Fruit fly (Drosophila melanogaster): ENCODE measurements around the gene Ets21C.

Ets21C gene

DNA sequence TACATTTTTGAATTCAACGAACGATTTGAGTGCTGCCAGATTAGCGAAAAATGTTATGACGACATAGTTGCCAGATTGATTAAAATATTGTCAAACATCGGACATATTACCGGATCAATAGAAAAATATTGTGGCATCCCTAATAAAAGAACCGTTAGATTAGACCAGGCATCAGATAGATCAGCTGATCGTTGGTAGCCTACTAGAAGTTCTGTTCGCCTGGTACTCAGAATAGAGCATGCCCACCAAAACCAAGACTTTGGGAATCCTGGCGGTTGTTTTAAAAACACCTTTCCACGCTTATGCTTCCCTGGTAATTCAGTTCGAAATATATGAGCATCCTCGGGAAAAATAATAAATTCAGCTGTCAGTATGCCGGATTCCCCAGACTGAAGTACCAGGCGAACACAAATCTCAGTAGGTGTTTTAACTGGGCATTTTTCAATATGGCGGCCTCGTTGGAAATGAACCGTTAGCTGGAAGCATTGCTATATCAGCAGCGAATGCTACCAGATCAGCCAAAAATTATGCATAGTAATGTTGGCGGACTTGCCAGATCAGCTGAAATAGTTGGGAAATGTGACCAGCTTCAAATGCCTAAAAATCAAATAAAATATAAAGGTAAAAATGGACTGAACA, 12.0 kb downstream of the Ets21C start (continued):
- peak; percentile 13 for TF ChIP-seq CG9727 (GFP tag; optimal IDR thresholded peaks at IDR 0.05)
- no peak for TF ChIP-seq Max (GFP tag; optimal IDR thresholded peaks at IDR 0.05)
- no peak for TF ChIP-seq CG18764 (GFP tag; optimal IDR thresholded peaks at IDR 0.05)
- TF ChIP-seq Fer3 (tag; optimal IDR thresholded peaks at IDR 0.05), result no peak
- no peak for TF ChIP-seq dmrt99B (tag; optimal IDR thresholded peaks at IDR 0.05)
- 0 out of 2 replicates have a peak, but pooled peaks have one; percentile 56 for TF ChIP-seq tna (GFP tag; IDR thresholded peaks at IDR 0.05; ENCODE audit: partially characterized antibody)
- TF ChIP-seq CG15073 (GFP tag; optimal IDR thresholded peaks at IDR 0.05), result no peak
- no peak for TF ChIP-seq Kr (GFP tag; optimal IDR thresholded peaks at IDR 0.05)
- TF ChIP-seq Dbx (GFP tag; IDR thresholded peaks at IDR 0.05), result no peak
- peak; percentile 94 for TF ChIP-seq CG12769 (tag; optimal IDR thresholded peaks at IDR 0.05)
- TF ChIP-seq CG32767 (GFP tag; IDR thresholded peaks at IDR 0.05), result no peak
- peak; percentile 54 for TF ChIP-seq pho (GFP tag; optimal IDR thresholded peaks at IDR 0.05)
- TF ChIP-seq CG3407 (GFP tag; optimal IDR thresholded peaks at IDR 0.05), result no peak
- TF ChIP-seq CG13287 (GFP tag; IDR thresholded peaks at IDR 0.05; ENCODE audit: partially characterized antibody), result peak; percentile 74
- TF ChIP-seq slou (GFP tag; optimal IDR thresholded peaks at IDR 0.05), result no peak
- peak; percentile 65 for TF ChIP-seq gsb-n (tag; optimal IDR thresholded peaks at IDR 0.05)
- TF ChIP-seq Adf1 (GFP tag; IDR thresholded peaks at IDR 0.05), result no peak
- TF ChIP-seq MBD-R2 (GFP tag; IDR thresholded peaks at IDR 0.05), result no peak; the same call in 1 of the 2 replicates
- peak; percentile 21 for TF ChIP-seq Sin3A (optimal IDR thresholded peaks at IDR 0.05)
- peak; percentile 54 for TF ChIP-seq HmgZ (tag; optimal IDR thresholded peaks at IDR 0.05)
- peak in 1 of 2 experiments; percentile 54 for TF ChIP-seq Eip74EF (GFP tag; optimal IDR thresholded peaks at IDR 0.05)
- TF ChIP-seq ind (GFP tag; optimal IDR thresholded peaks at IDR 0.05), result no peak
- no peak for TF ChIP-seq prd (optimal IDR thresholded peaks at IDR 0.05)
- no peak for TF ChIP-seq prd (GFP tag; IDR thresholded peaks at IDR 0.05)
- peak; percentile 8 for TF ChIP-seq twi (tag; optimal IDR thresholded peaks at IDR 0.05)
- TF ChIP-seq gce (GFP tag; IDR thresholded peaks at IDR 0.05), result peak; percentile 58; the same call in 1 of the 3 replicates
- no peak for TF ChIP-seq CG17186 (GFP tag; optimal IDR thresholded peaks at IDR 0.05)
- TF ChIP-seq org-1 (GFP tag; optimal IDR thresholded peaks at IDR 0.05), result no peak
- TF ChIP-seq CG33213 (GFP tag; optimal IDR thresholded peaks at IDR 0.05), result peak; percentile 97
- TF ChIP-seq Ptx1 (GFP tag; IDR thresholded peaks at IDR 0.05), result no peak
- TF ChIP-seq Myb (GFP tag; optimal IDR thresholded peaks at IDR 0.05), result peak; percentile 100
- TF ChIP-seq HmgD (GFP tag; optimal IDR thresholded peaks at IDR 0.05), result peak; percentile 41
- TF ChIP-seq CG14014 (GFP tag; IDR thresholded peaks at IDR 0.05), result no peak
- TF ChIP-seq cas (GFP tag; IDR thresholded peaks at IDR 0.05), result no peak
- no peak for TF ChIP-seq chm (GFP tag; IDR thresholded peaks at IDR 0.05)
- no peak for TF ChIP-seq CG10654 (GFP tag; optimal IDR thresholded peaks at IDR 0.05)
- TF ChIP-seq CG7745 (tag; optimal IDR thresholded peaks at IDR 0.05), result peak; percentile 26
- no peak for TF ChIP-seq CG13123 (GFP tag; optimal IDR thresholded peaks at IDR 0.05)
- peak; percentile 56 for TF ChIP-seq nmo (GFP tag; optimal IDR thresholded peaks at IDR 0.05)
- peak; percentile 26 for TF ChIP-seq Deaf1 (tag; optimal IDR thresholded peaks at IDR 0.05)
- no peak for TF ChIP-seq tll (GFP tag; optimal IDR thresholded peaks at IDR 0.05)
- TF ChIP-seq jumu (GFP tag; optimal IDR thresholded peaks at IDR 0.05), result peak; percentile 3
- no peak for TF ChIP-seq CG11696 (GFP tag; IDR thresholded peaks at IDR 0.05)
- no peak for TF ChIP-seq CG8765 (GFP tag; IDR thresholded peaks at IDR 0.05)
- no peak for TF ChIP-seq br (optimal IDR thresholded peaks at IDR 0.05)
- no peak for TF ChIP-seq CG4820 (GFP tag; optimal IDR thresholded peaks at IDR 0.05)
- 0 out of 2 replicates have a peak, but pooled peaks have one; percentile 20 for TF ChIP-seq onecut (GFP tag; IDR thresholded peaks at IDR 0.05)
- peak in 1 of 3 experiments; percentile 97 for TF ChIP-seq Stat92E (GFP tag; optimal IDR thresholded peaks at IDR 0.05)
- no peak for TF ChIP-seq dmrt11E (tag; optimal IDR thresholded peaks at IDR 0.05)
- peak; percentile 45 for TF ChIP-seq CG15601 (tag; optimal IDR thresholded peaks at IDR 0.05)
- no peak for TF ChIP-seq fd102C (GFP tag; optimal IDR thresholded peaks at IDR 0.05)

All from whole organism, embryonic.